Worm (Caenorhabditis elegans) whole organism, L2 larva: ENCODE measurements around the gene F35D2.3.

Source experiments
- ZK546.5 ChIP-seq: sonication (generic microtip); optimal IDR thresholded peaks from 2 replicates; lab custom pipeline; 2017; ENCODE audit warnings: missing biosample characterization, missing genetic modification characterization
- ama-1 ChIP-seq: fragments of 150-350 bp; optimal IDR thresholded peaks from 2 replicates; lab custom pipeline; 2018; ENCODE audit warnings: inconsistent platforms
- blmp-1 ChIP-seq: sonication (generic microtip); optimal IDR thresholded peaks from 2 replicates; lab custom pipeline; 2017; ENCODE audit warnings: missing genetic modification characterization, mild to moderate bottlenecking, missing compliant biosample characterization, antibody characterized with exemption, moderate library complexity; ENCODE audit not compliant: insufficient read depth
- ceh-82 ChIP-seq: fragments of 150-350 bp; optimal IDR thresholded peaks from 2 replicates; lab custom pipeline; 2014; ENCODE audit warnings: missing biosample characterization, missing genetic modification characterization
- dmd-4 ChIP-seq: sonication (generic microtip); optimal IDR thresholded peaks from 2 replicates; lab custom pipeline; 2017; ENCODE audit warnings: missing biosample characterization, missing genetic modification characterization
- lin-11 ChIP-seq: fragments of 150-350 bp; sonication (generic microtip); optimal IDR thresholded peaks from 2 replicates; lab custom pipeline; 2014; ENCODE audit warnings: missing biosample characterization, missing genetic modification characterization, inconsistent platforms, mixed read lengths
- lin-13 ChIP-seq: fragments of 150-350 bp; optimal IDR thresholded peaks from 2 replicates; lab custom pipeline; 2014; ENCODE audit warnings: missing biosample characterization, missing genetic modification reagents, missing genetic modification characterization
- nhr-11 ChIP-seq: fragments of 150-350 bp; optimal IDR thresholded peaks from 2 replicates; lab custom pipeline; 2014; ENCODE audit warnings: missing biosample characterization, missing genetic modification characterization
- nhr-12 ChIP-seq: fragments of 150-350 bp; optimal IDR thresholded peaks from 2 replicates; lab custom pipeline; 2014; ENCODE audit warnings: missing biosample characterization, missing genetic modification characterization
- nhr-237 ChIP-seq: fragments of 150-350 bp; optimal IDR thresholded peaks from 2 replicates; lab custom pipeline; 2014; ENCODE audit warnings: missing biosample characterization, missing genetic modification characterization
- nhr-77 ChIP-seq: fragments of 150-350 bp; optimal IDR thresholded peaks from 2 replicates; lab custom pipeline; 2014; ENCODE audit warnings: missing biosample characterization, missing genetic modification characterization
- skn-1 ChIP-seq: sonication (generic microtip); optimal IDR thresholded peaks from 2 replicates; lab custom pipeline; 2017; ENCODE audit warnings: missing biosample characterization, missing genetic modification characterization
- unc-55 ChIP-seq: fragments of 150-350 bp; sonication (generic microtip); optimal IDR thresholded peaks from 3 replicates; lab custom pipeline; 2014; ENCODE audit warnings: missing biosample characterization, missing genetic modification reagents, missing genetic modification characterization

DNA sequence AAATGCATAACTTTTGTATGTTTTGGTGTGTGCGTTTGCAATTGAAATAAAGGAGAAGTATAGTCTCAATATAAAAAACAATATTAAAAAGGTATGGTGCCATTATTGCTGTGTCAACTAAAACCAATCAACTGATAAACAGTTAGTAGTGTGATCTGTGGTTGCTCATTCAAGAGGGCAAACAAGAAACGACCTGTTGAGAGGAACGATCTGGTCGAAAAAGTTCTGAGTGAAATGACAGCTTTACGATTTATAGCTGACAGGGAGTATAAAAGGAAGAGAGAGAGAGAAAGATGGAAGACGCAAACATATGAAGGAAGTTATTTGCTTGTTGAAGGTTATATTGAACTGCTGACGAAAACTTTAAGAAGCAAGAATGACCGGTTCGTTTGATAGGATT is 12.4 kb upstream of the F35D2.3 start:
- TF ChIP-seq unc-55 (GFP tag; lab: Kevin White, UChicago) (no peak), lin-11 (tag; lab: Kevin White, UChicago) (no peak), nhr-12 (tag; lab: Kevin White, UChicago) (no peak), nhr-77 (tag; lab: Kevin White, UChicago) (no peak), lin-13 (GFP tag; lab: Kevin White, UChicago) (no peak), ceh-82 (tag; lab: Kevin White, UChicago) (no peak), blmp-1 (no peak), nhr-237 (no peak), skn-1 (tag; lab: Kevin White, UChicago) (no peak), ama-1 (lab: Kevin White, UChicago) (no peak), ZK546.5 (tag; lab: Kevin White, UChicago) (no peak), dmd-4 (tag; lab: Kevin White, UChicago) (no peak), nhr-11 (tag; lab: Kevin White, UChicago) (no peak)
